Fruit fly (Drosophila melanogaster): Measurements from ENCODE around the gene Kal1.

Gene Kal1

DNA sequence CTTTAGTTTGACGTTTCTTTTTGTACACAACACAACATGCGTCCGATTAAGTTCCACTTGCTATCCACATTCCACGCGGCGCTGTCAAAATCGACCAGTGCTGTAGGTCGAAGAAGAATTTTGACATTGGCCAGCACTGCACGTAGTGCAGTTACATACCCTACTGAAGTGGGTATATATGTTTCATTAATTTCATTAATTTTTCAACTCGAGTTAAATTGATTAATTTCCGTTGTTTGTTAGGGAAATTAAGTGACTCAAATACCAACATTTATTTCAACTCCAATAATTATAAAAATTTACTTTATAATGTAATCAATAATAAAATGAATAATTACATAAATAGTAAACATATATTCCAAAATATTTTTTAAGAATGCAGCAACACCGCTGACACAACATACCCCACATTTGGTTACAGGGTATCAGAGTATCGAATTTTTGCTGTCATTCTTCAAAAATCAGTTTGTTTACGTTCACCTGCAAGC, 32.2 kb upstream of the Kal1 start, which contains the start of the genes eIF4EHP and CG18428 (continued):
- TF ChIP-seq CG8119 (GFP tag; IDR thresholded peaks at IDR 0.05): no peak
- peak; percentile 98 for TF ChIP-seq fd59A (GFP tag; optimal IDR thresholded peaks at IDR 0.05)
- TF ChIP-seq CG34406 (GFP tag; optimal IDR thresholded peaks at IDR 0.05): peak; percentile 100
- peak; percentile 93 for TF ChIP-seq Eip93F (GFP tag; optimal IDR thresholded peaks at IDR 0.05)
- TF ChIP-seq Sox14 (GFP tag; optimal IDR thresholded peaks at IDR 0.05): peak; percentile 94
- TF ChIP-seq CG31627 (GFP tag; optimal IDR thresholded peaks at IDR 0.05): peak; percentile 92
- TF ChIP-seq Ets21C (GFP tag; optimal IDR thresholded peaks at IDR 0.05): peak; percentile 89
- peak; percentile 99 for TF ChIP-seq net (GFP tag; optimal IDR thresholded peaks at IDR 0.05)
- TF ChIP-seq Sox15 (GFP tag; optimal IDR thresholded peaks at IDR 0.05): peak; percentile 98
- peak; percentile 99 for TF ChIP-seq CG8632 (GFP tag; optimal IDR thresholded peaks at IDR 0.05)
- TF ChIP-seq cyc (GFP tag; optimal IDR thresholded peaks at IDR 0.05): peak; percentile 95
- peak; percentile 99 for TF ChIP-seq acj6 (GFP tag; optimal IDR thresholded peaks at IDR 0.05)
- peak; percentile 99 for TF ChIP-seq dsx (GFP tag; optimal IDR thresholded peaks at IDR 0.05; ENCODE audit: poor library complexity, severe bottlenecking)
- TF ChIP-seq Gug (GFP tag; IDR thresholded peaks at IDR 0.05): no peak
- TF ChIP-seq CG6854 (GFP tag; optimal IDR thresholded peaks at IDR 0.05): peak; percentile 98
- TF ChIP-seq Eip78C (GFP tag): peak; percentile 100
- peak; percentile 97 to 99 for TF ChIP-seq salr (GFP tag; optimal IDR thresholded peaks at IDR 0.05)
- TF ChIP-seq CG16779 (tag; optimal IDR thresholded peaks at IDR 0.05): peak; percentile 98
- peak; percentile 99 for TF ChIP-seq spab (GFP tag; optimal IDR thresholded peaks at IDR 0.05)
- peak; percentile 98 for TF ChIP-seq Blimp-1 (GFP tag; optimal IDR thresholded peaks at IDR 0.05)
- no peak; the same call in 2 of the 3 replicates for TF ChIP-seq CG6163 (GFP tag; IDR thresholded peaks at IDR 0.05)
- TF ChIP-seq CG3919 (GFP tag; optimal IDR thresholded peaks at IDR 0.05): peak; percentile 99
- TF ChIP-seq pdm3 (GFP tag; optimal IDR thresholded peaks at IDR 0.05): peak; percentile 96

DNA sequence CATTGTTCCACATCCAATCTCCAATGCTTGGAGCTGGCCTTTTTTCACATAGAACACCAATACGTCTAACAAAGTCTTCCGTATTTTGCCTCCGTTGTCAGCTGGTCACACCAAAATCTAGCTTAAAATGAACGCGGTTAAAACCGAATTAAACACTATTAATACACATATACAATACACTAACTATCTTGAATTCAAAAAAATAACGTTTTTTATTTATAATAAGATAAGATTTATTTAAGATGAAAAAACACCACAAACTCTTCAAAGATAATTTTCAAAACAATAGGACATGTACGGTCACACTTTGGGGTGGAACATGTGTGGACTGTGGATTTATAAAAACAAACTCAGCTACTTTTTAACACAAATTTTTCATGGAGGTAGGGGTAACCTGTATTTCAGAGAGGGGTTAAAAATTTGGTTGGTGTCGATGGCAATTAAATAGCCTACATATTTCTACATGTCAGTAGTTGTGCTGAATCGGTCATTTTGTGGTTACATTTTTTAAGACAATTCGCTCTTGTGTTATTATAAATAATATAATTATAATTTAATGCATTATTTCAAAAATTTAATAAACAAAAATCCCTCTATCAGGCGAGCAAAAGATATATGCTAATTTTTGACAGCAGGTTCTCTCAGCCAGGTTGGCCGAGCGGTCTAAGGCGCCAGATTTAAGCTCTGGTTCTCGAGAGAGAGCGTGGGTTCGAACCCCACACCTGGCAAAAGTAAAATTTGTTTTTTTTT, 28.7 kb upstream of the Kal1 start, which contains the start of gene CG13605:
TSS of gene CG13605 (minus strand) at position 70 of the 750 bp plus-strand sequence.
- TF ChIP-seq Blimp-1 (GFP tag; optimal IDR thresholded peaks at IDR 0.05) (peak; percentile 18), CG10669 (GFP tag; optimal IDR thresholded peaks at IDR 0.05) (peak; percentile 33), topi (GFP tag; optimal IDR thresholded peaks at IDR 0.05) (peak; percentile 73), CG8632 (GFP tag; optimal IDR thresholded peaks at IDR 0.05) (peak; percentile 62), Eip78C (GFP tag) (peak; percentile 91), Eip75B (GFP tag; optimal IDR thresholded peaks at IDR 0.05) (peak; percentile 51), CG1621 (tag; optimal IDR thresholded peaks at IDR 0.05) (no peak), CG7368 (GFP tag; optimal IDR thresholded peaks at IDR 0.05) (peak; percentile 57), eg (GFP tag; IDR thresholded peaks at IDR 0.05) (peak; percentile 82), Smox (GFP tag; optimal IDR thresholded peaks at IDR 0.05) (peak; percentile 65), CG10631 (GFP tag; optimal IDR thresholded peaks at IDR 0.05) (peak; percentile 55), Ets21C (GFP tag; optimal IDR thresholded peaks at IDR 0.05) (peak; percentile 37), esn (GFP tag; optimal IDR thresholded peaks at IDR 0.05) (peak; percentile 79), ss (GFP tag; optimal IDR thresholded peaks at IDR 0.05) (peak; percentile 35 to 51), acj6 (GFP tag; optimal IDR thresholded peaks at IDR 0.05) (peak; percentile 73), CG11902 (GFP tag; optimal IDR thresholded peaks at IDR 0.05) (no peak), CG34406 (GFP tag; optimal IDR thresholded peaks at IDR 0.05) (peak; percentile 66), CG6792 (GFP tag; optimal IDR thresholded peaks at IDR 0.05) (peak; percentile 56), CG4318 (GFP tag; optimal IDR thresholded peaks at IDR 0.05) (peak; percentile 43), Gug (GFP tag; IDR thresholded peaks at IDR 0.05) (peak; percentile 44), CG9139 (GFP tag; optimal IDR thresholded peaks at IDR 0.05) (no peak), CG6854 (GFP tag; optimal IDR thresholded peaks at IDR 0.05) (peak; percentile 69), pdm3 (GFP tag; optimal IDR thresholded peaks at IDR 0.05) (peak; percentile 65), CG3032 (tag; optimal IDR thresholded peaks at IDR 0.05) (peak; percentile 60), salr (GFP tag; optimal IDR thresholded peaks at IDR 0.05) (peak in 1 of 2 experiments; percentile 5), Sox15 (GFP tag; optimal IDR thresholded peaks at IDR 0.05) (peak; percentile 25), spab (GFP tag; optimal IDR thresholded peaks at IDR 0.05) (no peak), Sox14 (GFP tag; optimal IDR thresholded peaks at IDR 0.05) (peak; percentile 41), OdsH (GFP tag; optimal IDR thresholded peaks at IDR 0.05) (peak; percentile 76), CG11762 (GFP tag; optimal IDR thresholded peaks at IDR 0.05; ENCODE audit: insufficient read depth) (peak; percentile 53), CG31627 (GFP tag; optimal IDR thresholded peaks at IDR 0.05) (peak; percentile 51), CG8119 (GFP tag; IDR thresholded peaks at IDR 0.05) (peak; percentile 78; the same call in 2 of the 3 replicates), lz (GFP tag; optimal IDR thresholded peaks at IDR 0.05) (peak; percentile 53), svp (GFP tag) (peak; percentile 66), CG3919 (GFP tag; optimal IDR thresholded peaks at IDR 0.05) (peak; percentile 78), fkh (GFP tag; optimal IDR thresholded peaks at IDR 0.05) (peak; percentile 6), Ets96B (tag; optimal IDR thresholded peaks at IDR 0.05) (peak; percentile 48), Eip93F (GFP tag; optimal IDR thresholded peaks at IDR 0.05) (peak; percentile 60), CG8319 (GFP tag; optimal IDR thresholded peaks at IDR 0.05) (peak; percentile 40)

Data from whole organism, prepupa.